Fruit fly (Drosophila melanogaster) whole organism, prepupa: ENCODE results near the gene CG17221.
A peak's percentile ranks its signal among the peaks of the same experiment; 100 is the strongest.

Experiments used
- CG10631 ChIP-seq: fragments of 200-800 bp; sonication (Bioruptor generic); optimal IDR thresholded peaks from 2 replicates; lab custom pipeline; 2016; ENCODE audit warnings: missing biosample characterization, missing genetic modification characterization
- CG10669 ChIP-seq: fragments of 200-800 bp; sonication (Bioruptor generic); optimal IDR thresholded peaks from 3 replicates; lab custom pipeline; 2018; ENCODE audit warnings: missing biosample characterization, mild to moderate bottlenecking, missing genetic modification characterization, moderate library complexity
- CG11294 ChIP-seq: fragments of 200-800 bp; sonication (Bioruptor generic); IDR thresholded peaks from 2 replicates; pipeline ENCODE4 v1.3.6; 2022; ENCODE audit warnings: missing biosample characterization, missing genetic modification characterization
- CG1621 ChIP-seq: fragments of 200-800 bp; sonication (Bioruptor generic); optimal IDR thresholded peaks from 3 replicates; lab custom pipeline; 2018; ENCODE audit warnings: missing biosample characterization, mild to moderate bottlenecking, missing genetic modification characterization
- CG31627 ChIP-seq: fragments of 200-800 bp; sonication (Bioruptor generic); optimal IDR thresholded peaks from 3 replicates; lab custom pipeline; 2016; ENCODE audit warnings: missing biosample characterization, missing genetic modification characterization
- CG34406 ChIP-seq: fragments of 200-800 bp; sonication (Bioruptor generic); optimal IDR thresholded peaks from 3 replicates; lab custom pipeline; 2016; ENCODE audit warnings: missing biosample characterization, missing genetic modification characterization
- CG4318 ChIP-seq: fragments of 200-800 bp; sonication (Bioruptor generic); optimal IDR thresholded peaks from 3 replicates; lab custom pipeline; 2017; ENCODE audit warnings: missing biosample characterization, mild to moderate bottlenecking, missing genetic modification characterization
- CG6163 ChIP-seq: fragments of 200-800 bp; sonication (Bioruptor generic); IDR thresholded peaks from 3 replicates; pipeline ENCODE4 v1.3.6; 2022; ENCODE audit warnings: missing biosample characterization, missing genetic modification characterization
- CG6276 ChIP-seq: fragments of 200-800 bp; sonication (Bioruptor generic); optimal IDR thresholded peaks from 2 replicates; lab custom pipeline; 2017; ENCODE audit warnings: missing biosample characterization, mild to moderate bottlenecking, missing genetic modification characterization
- CG6792 ChIP-seq: fragments of 200-800 bp; sonication (Bioruptor generic); optimal IDR thresholded peaks from 3 replicates; lab custom pipeline; 2016; ENCODE audit warnings: missing biosample characterization, missing genetic modification characterization
- CG8119 ChIP-seq: fragments of 200-800 bp; sonication (Bioruptor generic); IDR thresholded peaks from 3 replicates; pipeline ENCODE4 v1.3.6; 2022; ENCODE audit warnings: missing biosample characterization, missing genetic modification characterization
- CG8319 ChIP-seq: fragments of 200-800 bp; sonication (Bioruptor generic); optimal IDR thresholded peaks from 3 replicates; lab custom pipeline; 2016; ENCODE audit warnings: missing biosample characterization, missing genetic modification characterization
- CG8632 ChIP-seq: fragments of 200-800 bp; sonication (Bioruptor generic); optimal IDR thresholded peaks from 3 replicates; lab custom pipeline; 2016; ENCODE audit warnings: missing biosample characterization, missing genetic modification characterization
- CG9139 ChIP-seq: fragments of 200-800 bp; sonication (Bioruptor generic); optimal IDR thresholded peaks from 3 replicates; lab custom pipeline; 2017; ENCODE audit warnings: missing biosample characterization, mild to moderate bottlenecking, missing genetic modification characterization
- Eip75B ChIP-seq: fragments of 200-800 bp; sonication (Bioruptor generic); optimal IDR thresholded peaks from 3 replicates; lab custom pipeline; 2016; ENCODE audit warnings: missing biosample characterization, missing genetic modification characterization
- Eip93F ChIP-seq: fragments of 200-800 bp; sonication (Bioruptor generic); optimal IDR thresholded peaks from 2 replicates; lab custom pipeline; 2016; ENCODE audit warnings: missing biosample characterization, mild to moderate bottlenecking, missing genetic modification characterization
- Ets96B ChIP-seq: fragments of 200-800 bp; optimal IDR thresholded peaks from 2 replicates; lab custom pipeline; 2019; ENCODE audit warnings: missing biosample characterization, mild to moderate bottlenecking, missing genetic modification characterization, moderate library complexity
- Gug ChIP-seq: fragments of 200-800 bp; sonication (Bioruptor generic); IDR thresholded peaks from 2 replicates; pipeline ENCODE4 v1.3.6; 2022; ENCODE audit warnings: missing biosample characterization, missing genetic modification characterization
- Hr39 ChIP-seq: fragments of 200-800 bp; sonication (Bioruptor generic); optimal IDR thresholded peaks from 2 replicates; lab custom pipeline; 2016; ENCODE audit warnings: missing biosample characterization, missing genetic modification characterization
- Met ChIP-seq: fragments of 200-800 bp; sonication (Bioruptor generic); optimal IDR thresholded peaks from 3 replicates; lab custom pipeline; 2016; ENCODE audit warnings: missing biosample characterization, missing genetic modification characterization
- OdsH ChIP-seq: fragments of 200-800 bp; sonication (Bioruptor generic); optimal IDR thresholded peaks from 3 replicates; lab custom pipeline; 2016; ENCODE audit warnings: missing biosample characterization, missing genetic modification characterization
- Smox ChIP-seq: fragments of 200-800 bp; sonication (Bioruptor generic); optimal IDR thresholded peaks from 3 replicates; lab custom pipeline; 2016; ENCODE audit warnings: missing biosample characterization, missing genetic modification characterization
- Sox102F ChIP-seq: fragments of 200-800 bp; sonication (Bioruptor generic); optimal IDR thresholded peaks from 2 replicates; lab custom pipeline; 2016; ENCODE audit warnings: missing biosample characterization, mild to moderate bottlenecking, missing genetic modification characterization
- Sox14 ChIP-seq: fragments of 200-800 bp; sonication (Bioruptor generic); optimal IDR thresholded peaks from 3 replicates; lab custom pipeline; 2016; ENCODE audit warnings: missing biosample characterization, missing genetic modification characterization
- Sox15 ChIP-seq: fragments of 200-800 bp; sonication (Bioruptor generic); optimal IDR thresholded peaks from 3 replicates; lab custom pipeline; 2016; ENCODE audit warnings: missing biosample characterization, missing genetic modification characterization
- achi ChIP-seq: fragments of 200-800 bp; sonication (Bioruptor generic); optimal IDR thresholded peaks from 3 replicates; lab custom pipeline; 2016; ENCODE audit warnings: missing biosample characterization, missing genetic modification characterization
- acj6 ChIP-seq: fragments of 200-800 bp; sonication (Bioruptor generic); optimal IDR thresholded peaks from 3 replicates; lab custom pipeline; 2016; ENCODE audit warnings: missing biosample characterization, missing genetic modification characterization
- cyc ChIP-seq: fragments of 200-800 bp; sonication (Bioruptor generic); optimal IDR thresholded peaks from 3 replicates; lab custom pipeline; 2016; ENCODE audit warnings: missing biosample characterization, missing genetic modification characterization
- dac ChIP-seq: fragments of 200-800 bp; sonication (Bioruptor generic); optimal IDR thresholded peaks from 2 replicates; lab custom pipeline; 2017; ENCODE audit warnings: missing biosample characterization, mild to moderate bottlenecking, missing genetic modification characterization
- eg ChIP-seq: fragments of 200-800 bp; sonication (Bioruptor generic); IDR thresholded peaks from 3 replicates; pipeline ENCODE4 v1.3.6; 2022; ENCODE audit warnings: missing biosample characterization, missing genetic modification characterization
- esn ChIP-seq: fragments of 200-800 bp; sonication (Bioruptor generic); optimal IDR thresholded peaks from 2 replicates; lab custom pipeline; 2016; ENCODE audit warnings: missing biosample characterization, mild to moderate bottlenecking, missing genetic modification characterization, moderate library complexity
- fd59A ChIP-seq: fragments of 200-800 bp; sonication (Bioruptor generic); optimal IDR thresholded peaks from 2 replicates; lab custom pipeline; 2017; ENCODE audit warnings: missing biosample characterization, mild to moderate bottlenecking, missing genetic modification characterization, missing genetic modification reagents
- fd85E ChIP-seq: fragments of 200-800 bp; sonication (Bioruptor generic); optimal IDR thresholded peaks from 3 replicates; lab custom pipeline; 2016; ENCODE audit warnings: missing biosample characterization, missing genetic modification characterization
- salr ChIP-seq, 2 experiments: fragments of 200-800 bp; sonication (Bioruptor generic); optimal IDR thresholded peaks; 3 replicates each; lab custom pipeline; 2016 to 2018; ENCODE audit warnings: missing biosample characterization in 2 of 2, missing genetic modification characterization in 2 of 2, mild to moderate bottlenecking in 1 of 2
- svp ChIP-seq: fragments of 200-800 bp; sonication (Bioruptor generic); peaks from one replicate; lab custom pipeline; 2016; ENCODE audit warnings: missing biosample characterization, missing genetic modification characterization
- topi ChIP-seq: fragments of 200-800 bp; sonication (Bioruptor generic); optimal IDR thresholded peaks from 3 replicates; lab custom pipeline; 2016; ENCODE audit warnings: missing biosample characterization, missing genetic modification characterization

The CG17221 gene

dm6 chr2L:3012780-3013179, 27.0 kb upstream of the CG17221 start (continued):
- TF ChIP-seq topi (GFP tag; lab: Kevin White, UChicago) (peak; percentile 54), Sox14 (GFP tag; lab: Kevin White, UChicago) (peak; percentile 60), eg (peak; percentile 82), CG4318 (GFP tag; lab: Kevin White, UChicago) (no peak), CG10669 (no peak), CG9139 (GFP tag; lab: Kevin White, UChicago) (no peak), CG8319 (GFP tag; lab: Kevin White, UChicago) (no peak), Sox102F (peak; percentile 39), Ets96B (peak; percentile 46), Eip75B (GFP tag; lab: Kevin White, UChicago) (peak; percentile 41), cyc (GFP tag; lab: Kevin White, UChicago) (peak; percentile 24), salr (GFP tag; optimal IDR thresholded peaks at IDR 0.05; lab: Kevin White, UChicago) (peak in 1 of 2 experiments; percentile 61), Smox (no peak), Gug (GFP tag; lab: Robert Waterston, UW) (peak; percentile 64), acj6 (no peak), CG34406 (peak; percentile 35)
- TF ChIP-seq, all 60 proteins: peak for 39

dm6 chr2L:3018212-3018611, 21.6 kb upstream of the CG17221 start, which contains the start of the genes CG17224 and CG17264:
TSS of gene CG17224 (minus strand) at chr2L:3018308.
TSS of gene CG17264 (plus strand) at chr2L:3018508.
- TF ChIP-seq Smox (no peak), Met (no peak), svp (GFP tag; lab: Kevin White, UChicago) (peak; percentile 83), Ets96B (no peak)

dm6 chr2L:3022986-3023385, 16.8 kb upstream of the CG17221 start, which contains the start of the genes alpha4GT1 and Prp40:
TSS of gene alpha4GT1 (minus strand) at chr2L:3023141.
TSS of gene Prp40 (plus strand) at chr2L:3023226.
- TF ChIP-seq esn (GFP tag; lab: Kevin White, UChicago): peak; percentile 16
- no peak for TF ChIP-seq achi (GFP tag; lab: Kevin White, UChicago)
- TF ChIP-seq CG31627 (GFP tag; lab: Kevin White, UChicago): no peak
- peak; percentile 81 for TF ChIP-seq CG1621
- TF ChIP-seq Sox15 (GFP tag; lab: Kevin White, UChicago): no peak

- peak; percentile 8 for TF ChIP-seq CG31627 (GFP tag; lab: Kevin White, UChicago)
- TF ChIP-seq CG10631 (GFP tag; lab: Kevin White, UChicago): no peak
- TF ChIP-seq esn (GFP tag; lab: Kevin White, UChicago): peak; percentile 16
- TF ChIP-seq dac (GFP tag; lab: Kevin White, UChicago): no peak
- no peak for TF ChIP-seq CG8119 (GFP tag; lab: Robert Waterston, UW)
- TF ChIP-seq topi (GFP tag; lab: Kevin White, UChicago): no peak
- TF ChIP-seq fd85E: no peak
- no peak for TF ChIP-seq OdsH (GFP tag; lab: Kevin White, UChicago)
- TF ChIP-seq Eip93F (GFP tag; lab: Kevin White, UChicago): no peak
- TF ChIP-seq Hr39 (GFP tag; lab: Kevin White, UChicago): no peak
- no peak for TF ChIP-seq Ets96B
These were observed 10.8 kb upstream of the CG17221 start, which contains the start of the genes Sf3b2 and CG17219 for dm6 chr2L:3029012-3029411. TSS of gene Sf3b2 (minus strand) at chr2L:3029168. TSS of gene CG17219 (plus strand) at chr2L:3029253.

- TF ChIP-seq CG8632 (no peak), eg (no peak), fd59A (GFP tag; lab: Kevin White, UChicago) (no peak), CG10669 (no peak), CG11294 (GFP tag; lab: Robert Waterston, UW) (no peak), CG6792 (GFP tag; lab: Kevin White, UChicago) (no peak), esn (GFP tag; lab: Kevin White, UChicago) (peak; percentile 35), CG6276 (no peak), CG10631 (GFP tag; lab: Kevin White, UChicago) (no peak), CG1621 (peak; percentile 64), salr (GFP tag; optimal IDR thresholded peaks at IDR 0.05; lab: Kevin White, UChicago) (no peak), CG6163 (GFP tag; lab: Robert Waterston, UW) (peak; percentile 51; the same call in 2 of the 3 replicates)
- TF ChIP-seq, all 60 proteins: peak for 3
These were observed 9.4 kb upstream of the CG17221 start, which contains the start of gene GABPI for dm6 chr2L:3030350-3030749. TSS of gene GABPI (plus strand) at chr2L:3030539.
